Worm (Caenorhabditis elegans) whole organism, dauer: ENCODE data around the gene srh-7.

Source experiments
- unc-62 ChIP-seq: sonication (generic microtip); optimal IDR thresholded peaks from 2 replicates; lab custom pipeline; 2017; ENCODE audit warnings: missing biosample characterization, missing genetic modification reagents, missing genetic modification characterization

srh-7 gene

DNA sequence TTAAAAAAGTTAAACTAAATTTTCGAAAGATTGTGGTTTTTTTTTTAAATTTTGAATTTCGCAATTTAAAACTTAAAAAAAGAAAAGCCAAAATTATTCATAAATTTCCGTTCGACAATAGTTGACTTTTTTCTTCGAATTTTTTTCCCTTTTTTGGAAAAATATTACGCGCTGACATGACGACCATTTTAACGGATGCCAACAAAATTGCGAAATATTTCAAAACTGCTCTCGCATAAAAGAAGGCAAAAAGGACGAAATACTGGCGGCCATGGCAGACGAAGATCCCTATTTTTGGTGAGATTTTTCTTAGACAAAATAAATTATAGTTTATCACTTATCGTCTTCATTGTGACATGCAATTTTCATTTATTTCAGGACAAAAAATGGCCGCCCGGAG is 30.5 kb downstream of the srh-7 start:
- no peak for TF ChIP-seq unc-62

DNA sequence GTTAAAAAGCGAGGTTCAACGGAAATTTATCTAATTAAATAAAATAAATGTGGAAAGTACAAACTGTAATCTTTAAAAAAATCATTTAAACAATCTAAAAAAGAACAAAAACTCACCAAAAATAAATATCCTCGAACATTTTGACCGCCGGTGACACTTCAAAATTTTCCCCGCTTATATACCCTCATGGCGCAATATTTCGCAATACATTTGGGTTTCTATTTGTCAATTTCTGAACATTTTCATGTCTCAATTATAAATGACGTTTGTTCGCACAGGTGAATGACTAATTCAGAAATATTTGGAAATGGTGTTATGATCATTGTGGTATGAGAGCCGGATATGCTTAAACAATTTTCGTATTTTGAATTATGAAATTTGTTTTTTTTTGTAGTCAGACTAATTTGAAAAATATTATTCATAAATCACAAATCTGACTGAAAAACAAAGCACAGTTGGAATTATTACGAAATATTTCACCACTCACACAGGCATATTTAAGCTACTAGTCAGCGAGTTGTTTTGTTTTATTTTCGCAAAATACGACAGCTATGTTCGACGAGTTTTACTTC is 33.9 kb downstream of the srh-7 start, which contains the start of the genes C49G7.10 and irg-2:
C49G7.10 (minus strand) TSS at position 169 of the 572 bp plus-strand sequence.
irg-2 (plus strand) TSS at position 329 of the 572 bp plus-strand sequence.
- TF ChIP-seq unc-62 = no peak

DNA sequence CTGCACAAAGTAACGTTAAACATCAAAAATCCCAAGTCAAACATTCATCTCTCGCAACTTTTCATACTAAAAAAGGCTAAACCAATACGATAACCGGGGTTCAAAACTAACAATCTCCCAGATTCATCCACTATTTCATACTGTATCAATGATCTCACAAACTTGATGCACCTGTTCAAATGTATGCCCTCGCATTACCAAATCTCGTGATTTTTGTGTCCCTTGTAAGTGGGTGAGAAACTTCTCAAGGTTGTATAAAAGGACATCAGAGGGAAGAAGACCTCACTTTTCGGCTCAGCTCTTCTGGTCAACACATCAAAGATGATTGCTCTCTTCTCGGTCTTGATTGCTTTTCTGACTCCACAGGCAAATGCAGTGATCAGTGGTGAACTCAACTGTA is 35.6 kb downstream of the srh-7 start, which contains the start of gene phat-3:
phat-3 (plus strand) TSS at position 301 of the 400 bp plus-strand sequence.
- TF ChIP-seq unc-62 = no peak

DNA sequence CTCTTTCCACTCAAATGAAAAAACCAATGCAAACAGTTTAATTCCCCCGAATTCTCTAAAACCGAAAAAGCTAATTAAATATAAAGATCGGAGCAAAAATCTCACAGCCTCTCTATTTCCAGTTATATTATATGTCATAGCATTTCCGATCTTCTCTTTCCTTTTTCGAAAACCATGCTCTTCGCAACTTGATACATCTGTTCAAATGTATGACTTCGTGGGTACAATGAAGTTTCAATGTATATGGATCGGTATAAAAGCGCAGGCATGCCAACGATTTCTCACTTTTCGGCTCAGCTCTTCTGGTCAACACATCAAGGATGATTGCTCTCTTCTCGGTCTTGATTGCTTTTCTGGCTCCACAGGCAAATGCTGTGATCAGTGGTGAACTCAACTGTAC is 38.1 kb downstream of the srh-7 start, which contains the start of gene phat-7:
phat-7 (plus strand) TSS at position 301 of the 400 bp plus-strand sequence.
- TF ChIP-seq unc-62 = no peak

DNA sequence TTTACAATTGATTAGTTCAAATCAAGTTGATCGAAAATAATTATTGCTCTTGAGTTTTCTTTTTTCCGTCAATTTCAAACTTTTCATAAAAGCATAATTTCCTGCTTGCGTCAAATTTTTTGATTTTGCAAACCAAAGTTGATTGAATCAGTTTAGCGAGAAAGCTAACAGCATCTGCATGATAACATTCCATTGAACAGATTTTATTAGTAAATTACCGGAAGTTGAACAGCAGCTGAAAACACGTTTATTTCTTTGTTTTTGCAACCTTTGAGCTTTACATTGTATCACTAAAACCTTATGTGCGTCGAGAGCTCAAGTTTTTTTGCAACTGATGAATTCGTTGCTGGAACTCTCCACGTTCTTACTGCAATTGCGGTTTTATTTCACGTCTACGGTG is 39.5 kb downstream of the srh-7 start, which contains the start of gene srh-169:
srh-169 (plus strand) TSS at position 301 of the 400 bp plus-strand sequence.
- no peak for TF ChIP-seq unc-62

DNA sequence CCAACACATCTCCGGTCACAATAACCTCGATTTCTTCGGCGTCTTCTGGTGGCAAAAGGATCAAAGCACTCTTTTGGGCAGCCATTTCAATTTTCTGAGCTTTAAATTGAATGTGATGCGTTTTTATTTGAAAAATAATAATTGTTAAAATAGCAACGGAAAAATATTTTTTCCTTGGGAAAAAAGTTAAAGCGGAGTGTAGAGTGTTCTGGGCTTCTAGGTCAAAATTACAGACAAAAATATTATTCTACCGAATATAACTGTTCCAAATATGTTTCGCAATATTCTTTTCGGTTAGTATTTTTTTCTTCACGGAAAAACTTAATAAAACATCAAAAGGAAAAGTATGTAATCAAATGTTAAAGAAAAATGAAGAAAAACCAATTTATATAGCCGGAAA is 47.0 kb downstream of the srh-7 start, which contains the start of gene djr-1.2:
djr-1.2 (minus strand) TSS at position 101 of the 400 bp plus-strand sequence.
- TF ChIP-seq unc-62 = no peak

DNA sequence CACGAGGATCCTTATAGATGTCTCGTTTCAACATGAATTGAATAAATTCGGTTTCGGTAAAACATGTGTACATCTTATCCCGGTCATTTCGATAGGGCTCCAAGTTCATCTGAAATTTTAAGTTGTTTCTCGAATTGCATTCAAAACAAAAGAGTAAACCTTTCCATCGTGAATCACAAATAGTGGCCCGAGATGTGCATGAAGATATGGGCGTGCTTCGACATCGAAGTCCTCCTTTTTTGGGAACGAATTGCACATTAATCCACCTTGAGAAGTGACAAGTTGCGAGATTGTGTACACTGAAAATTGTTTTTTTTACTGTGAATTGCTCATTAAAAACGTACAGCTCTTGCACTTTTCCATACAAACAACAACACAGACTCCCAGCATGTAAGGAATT is 48.2 kb downstream of the srh-7 start:
- TF ChIP-seq unc-62 = no peak
